Fruit fly (Drosophila melanogaster): ENCODE results near the gene gudu.

gudu gene

DNA sequence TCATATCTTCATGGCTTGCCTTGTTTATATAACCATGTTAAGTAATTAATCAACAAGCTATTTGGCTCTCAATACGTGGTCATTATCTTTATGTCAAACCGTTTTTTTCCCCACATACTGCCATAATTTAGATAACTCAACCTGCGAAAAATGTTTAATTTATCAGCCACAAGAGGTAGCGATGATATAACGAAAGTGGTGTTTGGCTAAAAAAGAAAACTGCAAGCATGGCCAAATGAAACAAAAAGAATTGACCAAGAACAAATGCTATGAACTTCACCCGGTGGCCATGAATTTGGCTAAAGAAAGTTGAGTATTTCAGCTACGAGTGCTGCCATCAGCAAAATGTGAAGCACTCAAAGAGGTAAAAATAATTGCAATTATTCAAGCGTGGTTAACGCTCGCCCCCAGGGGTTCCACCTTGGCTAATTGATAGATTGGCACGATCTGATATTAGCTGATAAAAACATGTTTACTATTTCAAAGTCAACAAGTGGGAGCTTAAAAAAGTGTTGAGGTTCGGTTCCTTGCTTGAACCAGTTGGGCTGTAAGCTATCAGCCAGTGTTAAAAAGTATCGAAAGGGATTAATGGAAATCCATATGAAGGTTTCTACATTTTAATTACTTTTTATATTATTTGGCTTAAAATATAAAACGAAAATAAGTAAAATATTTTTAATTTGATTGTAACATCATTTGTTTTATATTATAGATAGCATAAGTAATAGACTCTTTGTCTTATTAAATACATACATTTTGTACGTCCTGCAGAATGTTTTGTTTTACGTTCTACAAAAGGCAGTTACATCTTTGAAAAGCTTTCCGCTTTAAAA is 48.4 kb downstream of the gudu start (continued):
- TF ChIP-seq Max (GFP tag; optimal IDR thresholded peaks at IDR 0.05), result peak; percentile 32
- peak; percentile 55; the same call in 1 of the 2 replicates for TF ChIP-seq CkIIα-i1 (GFP tag; IDR thresholded peaks at IDR 0.05)
- peak; percentile 51 to 88 for TF ChIP-seq dpn (GFP tag; optimal IDR thresholded peaks at IDR 0.05)
- peak; percentile 77 for TF ChIP-seq CG13624 (GFP tag; optimal IDR thresholded peaks at IDR 0.05)
- no peak for TF ChIP-seq MESR4 (GFP tag; optimal IDR thresholded peaks at IDR 0.05)
- peak; percentile 23 for TF ChIP-seq CG8924 (tag; optimal IDR thresholded peaks at IDR 0.05)
- no peak for TF ChIP-seq ken (GFP tag; IDR thresholded peaks at IDR 0.05)
- TF ChIP-seq CG43689 (GFP tag; IDR thresholded peaks at IDR 0.05), result peak; percentile 80
- TF ChIP-seq Hr39 (optimal IDR thresholded peaks at IDR 0.05), result no peak
- peak; percentile 43; the same call in 1 of the 2 replicates for TF ChIP-seq CG16779 (GFP tag; IDR thresholded peaks at IDR 0.05)
- peak; percentile 55 for TF ChIP-seq cwo (GFP tag; optimal IDR thresholded peaks at IDR 0.05)
- peak; percentile 59 for TF ChIP-seq CoRest (tag; optimal IDR thresholded peaks at IDR 0.05)
- TF ChIP-seq CG10209 (GFP tag; optimal IDR thresholded peaks at IDR 0.05), result peak; percentile 84
- peak; percentile 79 for TF ChIP-seq eyg (GFP tag; optimal IDR thresholded peaks at IDR 0.05)
- peak; percentile 58 for TF ChIP-seq cas (GFP tag; IDR thresholded peaks at IDR 0.05)
- TF ChIP-seq Tbp (GFP tag; optimal IDR thresholded peaks at IDR 0.05), result no peak
- TF ChIP-seq vvl (GFP tag; IDR thresholded peaks at IDR 0.05), result peak; percentile 36
- TF ChIP-seq lov (optimal IDR thresholded peaks at IDR 0.05), result no peak
- TF ChIP-seq lov (GFP tag; IDR thresholded peaks at IDR 0.05), result peak; percentile 61; the same call in 1 of the 3 replicates
- TF ChIP-seq repo (GFP tag; optimal IDR thresholded peaks at IDR 0.05), result peak; percentile 64
- no peak for TF ChIP-seq jigr1 (GFP tag; IDR thresholded peaks at IDR 0.05)
- no peak for TF ChIP-seq ato (GFP tag; IDR thresholded peaks at IDR 0.05; ENCODE audit: partially characterized antibody)
- no peak for TF ChIP-seq CG6272 (GFP tag; IDR thresholded peaks at IDR 0.05)
- no peak for TF ChIP-seq ab (GFP tag; optimal IDR thresholded peaks at IDR 0.05)
- TF ChIP-seq Vsx1 (GFP tag; optimal IDR thresholded peaks at IDR 0.05), result peak; percentile 91
- TF ChIP-seq CG10267 (tag; optimal IDR thresholded peaks at IDR 0.05), result peak; percentile 45
- TF ChIP-seq bigmax (GFP tag; optimal IDR thresholded peaks at IDR 0.05), result peak; percentile 12
- peak; percentile 42 for TF ChIP-seq wor (GFP tag; IDR thresholded peaks at IDR 0.05)
- TF ChIP-seq gcm (GFP tag; optimal IDR thresholded peaks at IDR 0.05), result peak; percentile 39
- peak; percentile 33 for TF ChIP-seq CG8290 (GFP tag; optimal IDR thresholded peaks at IDR 0.05)
- peak; percentile 22 to 97 for TF ChIP-seq CG8290 (tag; optimal IDR thresholded peaks at IDR 0.05)
- peak; percentile 44 for TF ChIP-seq nerfin-1 (tag; optimal IDR thresholded peaks at IDR 0.05)
- TF ChIP-seq Usf (GFP tag; optimal IDR thresholded peaks at IDR 0.05), result no peak
- no peak for TF ChIP-seq Opbp (GFP tag; IDR thresholded peaks at IDR 0.05; ENCODE audit: partially characterized antibody)
- no peak for TF ChIP-seq BEAF-32 (GFP tag; optimal IDR thresholded peaks at IDR 0.05)
- TF ChIP-seq CG18011 (GFP tag; optimal IDR thresholded peaks at IDR 0.05), result peak; percentile 32
- peak; percentile 46 for TF ChIP-seq kay (GFP tag; optimal IDR thresholded peaks at IDR 0.05)
- TF ChIP-seq run (tag; optimal IDR thresholded peaks at IDR 0.05), result peak; percentile 16
- no peak; the same call in 1 of the 2 replicates for TF ChIP-seq GATAe (GFP tag; conservative IDR thresholded peaks at IDR 0.05)
- peak; percentile 49 for TF ChIP-seq CG9609 (GFP tag; optimal IDR thresholded peaks at IDR 0.05)
- TF ChIP-seq CG12942 (GFP tag; optimal IDR thresholded peaks at IDR 0.05), result peak; percentile 70
- peak; percentile 64 for TF ChIP-seq wdn (GFP tag; IDR thresholded peaks at IDR 0.05)
- no peak for TF ChIP-seq crp (GFP tag; optimal IDR thresholded peaks at IDR 0.05)
- TF ChIP-seq hth (optimal IDR thresholded peaks at IDR 0.05), result no peak
- no peak for TF ChIP-seq lola (GFP tag; optimal IDR thresholded peaks at IDR 0.05)
- peak; percentile 90 for TF ChIP-seq sob (GFP tag; IDR thresholded peaks at IDR 0.05)
- TF ChIP-seq CG3281 (GFP tag; optimal IDR thresholded peaks at IDR 0.05), result peak; percentile 68
- peak; percentile 46 for TF ChIP-seq org-1 (GFP tag; optimal IDR thresholded peaks at IDR 0.05)
- TF ChIP-seq CG3065 (GFP tag; optimal IDR thresholded peaks at IDR 0.05), result peak; percentile 33
- TF ChIP-seq CG9876 (GFP tag; optimal IDR thresholded peaks at IDR 0.05), result peak; percentile 70

Measured in whole organism, embryonic.